Worm (Caenorhabditis elegans): Measurements from ENCODE around the gene F40A3.7.

DNA sequence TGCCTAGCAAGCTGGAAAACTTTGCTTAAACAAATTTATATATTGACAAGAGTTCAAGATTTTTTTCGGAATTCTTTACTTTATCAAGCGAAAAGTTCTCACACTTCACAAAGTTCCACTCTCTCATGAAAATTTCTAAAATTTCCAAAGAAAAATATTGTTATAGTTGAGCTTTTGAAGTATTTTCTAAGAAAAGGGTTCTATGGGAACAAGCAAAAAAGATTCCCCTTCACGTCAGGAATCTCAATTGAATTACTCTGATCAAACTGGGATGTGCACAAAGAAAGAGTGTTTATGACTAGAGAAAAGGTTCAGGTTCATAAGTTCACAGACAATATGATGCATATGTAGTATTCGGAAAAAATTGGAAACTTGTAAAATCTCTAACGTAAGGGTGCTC, 4.7 kb upstream of the F40A3.7 start:
- no peak for TF ChIP-seq aly-2 (tag; optimal IDR thresholded peaks at IDR 0.05)
- no peak for TF ChIP-seq fkh-10 (GFP tag; optimal IDR thresholded peaks at IDR 0.05)
- no peak for TF ChIP-seq mep-1 (tag; optimal IDR thresholded peaks at IDR 0.05)
- TF ChIP-seq snpc-4 (tag; optimal IDR thresholded peaks at IDR 0.05), result no peak
- TF ChIP-seq nhr-28 (tag; optimal IDR thresholded peaks at IDR 0.05), result no peak
- no peak for TF ChIP-seq C16A3.4 (tag; optimal IDR thresholded peaks at IDR 0.05)
- no peak for TF ChIP-seq unc-30 (tag; optimal IDR thresholded peaks at IDR 0.05)
- no peak for TF ChIP-seq ztf-11 (tag; optimal IDR thresholded peaks at IDR 0.05)
- no peak for TF ChIP-seq C34B4.2 (tag; optimal IDR thresholded peaks at IDR 0.05)
- TF ChIP-seq ama-1 (optimal IDR thresholded peaks at IDR 0.05), result no peak
- TF ChIP-seq nhr-71 (tag; optimal IDR thresholded peaks at IDR 0.05), result no peak
- no peak for TF ChIP-seq ces-1 (GFP tag; optimal IDR thresholded peaks at IDR 0.05)
- TF ChIP-seq unc-86 (tag; optimal IDR thresholded peaks at IDR 0.05), result no peak
- TF ChIP-seq skn-1 (tag; optimal IDR thresholded peaks at IDR 0.05), result no peak

Measured in whole organism, L1 larva.